Fruit fly (Drosophila melanogaster): ENCODE measurements around the gene CG2217.

CG2217 gene

dm6 chr3R:30413795-30414194, 9.0 kb downstream of the CG2217 start (continued):
- TF ChIP-seq Mad (GFP tag; optimal IDR thresholded peaks at IDR 0.05) = no peak
- no peak for TF ChIP-seq cg (GFP tag; optimal IDR thresholded peaks at IDR 0.05)
- no peak for TF ChIP-seq gsb (GFP tag; IDR thresholded peaks at IDR 0.05)
- no peak for TF ChIP-seq CG5953 (GFP tag; IDR thresholded peaks at IDR 0.05)
- TF ChIP-seq Dad (GFP tag; optimal IDR thresholded peaks at IDR 0.05) = no peak
- no peak; the same call in 1 of the 2 replicates for TF ChIP-seq bowl (GFP tag; IDR thresholded peaks at IDR 0.05)
- no peak for TF ChIP-seq Trl (optimal IDR thresholded peaks at IDR 0.05)
- TF ChIP-seq Trl (GFP tag; optimal IDR thresholded peaks at IDR 0.05) = peak; percentile 11
- TF ChIP-seq CG6683 (GFP tag; optimal IDR thresholded peaks at IDR 0.05) = no peak
- TF ChIP-seq vnd (GFP tag; IDR thresholded peaks at IDR 0.05; ENCODE audit: partially characterized antibody) = no peak
- peak; percentile 9 for TF ChIP-seq Antp (GFP tag; optimal IDR thresholded peaks at IDR 0.05)
- TF ChIP-seq Fer1 (GFP tag; optimal IDR thresholded peaks at IDR 0.05) = peak; percentile 30
- TF ChIP-seq fd64A (GFP tag; optimal IDR thresholded peaks at IDR 0.05) = peak; percentile 31
- TF ChIP-seq CG6689 (GFP tag; IDR thresholded peaks at IDR 0.05) = peak; percentile 70
- peak; percentile 20 for TF ChIP-seq scrt (GFP tag; optimal IDR thresholded peaks at IDR 0.05)
- TF ChIP-seq run (tag; optimal IDR thresholded peaks at IDR 0.05) = peak; percentile 21
- no peak for TF ChIP-seq zfh2 (GFP tag; optimal IDR thresholded peaks at IDR 0.05)
- TF ChIP-seq tll (GFP tag; optimal IDR thresholded peaks at IDR 0.05) = no peak
- TF ChIP-seq CG6791 (GFP tag; IDR thresholded peaks at IDR 0.05; ENCODE audit: partially characterized antibody) = no peak
- 0 out of 3 replicates have a peak, but pooled peaks have one; percentile 39 for TF ChIP-seq Optix (GFP tag; IDR thresholded peaks at IDR 0.05)
- no peak for TF ChIP-seq stwl (tag; optimal IDR thresholded peaks at IDR 0.05)
- TF ChIP-seq prd (optimal IDR thresholded peaks at IDR 0.05) = no peak
- no peak; the same call in 1 of the 3 replicates for TF ChIP-seq prd (GFP tag; IDR thresholded peaks at IDR 0.05)
- TF ChIP-seq aop (GFP tag; IDR thresholded peaks at IDR 0.05) = no peak
- no peak for TF ChIP-seq NC2β (GFP tag; optimal IDR thresholded peaks at IDR 0.05)
- peak; percentile 60 for TF ChIP-seq CG4424 (GFP tag; optimal IDR thresholded peaks at IDR 0.05)
- TF ChIP-seq maf-S (GFP tag; optimal IDR thresholded peaks at IDR 0.05) = no peak
- peak; percentile 45 for TF ChIP-seq dmrt11E (tag; optimal IDR thresholded peaks at IDR 0.05)
- no peak for TF ChIP-seq NC2α (GFP tag; optimal IDR thresholded peaks at IDR 0.05)
- TF ChIP-seq CG16813 (GFP tag; IDR thresholded peaks at IDR 0.05; ENCODE audit: partially characterized antibody) = no peak
- no peak for TF ChIP-seq odd (GFP tag; optimal IDR thresholded peaks at IDR 0.05)
- no peak for TF ChIP-seq bbx (GFP tag; IDR thresholded peaks at IDR 0.05; ENCODE audit: partially characterized antibody)
- peak; percentile 37 for TF ChIP-seq Six4 (GFP tag; optimal IDR thresholded peaks at IDR 0.05)
- peak; percentile 16 for TF ChIP-seq D19A (tag; optimal IDR thresholded peaks at IDR 0.05)
- no peak for TF ChIP-seq CG3838 (GFP tag; optimal IDR thresholded peaks at IDR 0.05)
- TF ChIP-seq gem (tag; optimal IDR thresholded peaks at IDR 0.05) = peak; percentile 70
- no peak for TF ChIP-seq shn (GFP tag; optimal IDR thresholded peaks at IDR 0.05)
- TF ChIP-seq CG1647 (GFP tag; optimal IDR thresholded peaks at IDR 0.05) = no peak
- TF ChIP-seq ap (GFP tag; IDR thresholded peaks at IDR 0.05) = peak; percentile 63
- TF ChIP-seq peb (GFP tag; IDR thresholded peaks at IDR 0.05) = no peak
- TF ChIP-seq Atf-2 (GFP tag; optimal IDR thresholded peaks at IDR 0.05) = peak; percentile 44
- TF ChIP-seq Hmr (GFP tag; optimal IDR thresholded peaks at IDR 0.05) = peak; percentile 28
- TF ChIP-seq CG1603 (tag; optimal IDR thresholded peaks at IDR 0.05) = peak; percentile 81
- TF ChIP-seq CG12071 (GFP tag; optimal IDR thresholded peaks at IDR 0.05) = peak; percentile 40
- TF ChIP-seq CG6765 (GFP tag; optimal IDR thresholded peaks at IDR 0.05) = no peak
- TF ChIP-seq kay (GFP tag; optimal IDR thresholded peaks at IDR 0.05) = no peak
- peak; percentile 71; the same call in 2 of the 3 replicates for TF ChIP-seq otp (GFP tag; IDR thresholded peaks at IDR 0.05)
- no peak; the same call in 1 of the 2 replicates for TF ChIP-seq toy (GFP tag; IDR thresholded peaks at IDR 0.05)
- TF ChIP-seq Fer2 (tag; optimal IDR thresholded peaks at IDR 0.05) = no peak
- no peak for TF ChIP-seq CG9437 (GFP tag; optimal IDR thresholded peaks at IDR 0.05)
- no peak for TF ChIP-seq ac (GFP tag; optimal IDR thresholded peaks at IDR 0.05)
- TF ChIP-seq CG4282 (GFP tag; optimal IDR thresholded peaks at IDR 0.05) = no peak
